Worm (Caenorhabditis elegans) whole organism, L1 larva: ENCODE results near the gene sec-22.

Experiments
- ama-1 ChIP-seq: fragments of 150-350 bp; optimal IDR thresholded peaks from 2 replicates; lab custom pipeline; 2014
- dpl-1 ChIP-seq, 3 experiments: fragments of 150-350 bp in 2 of 3; sonication (generic microtip) in 1 of 3; optimal IDR thresholded peaks; 2 replicates each; lab custom pipeline; 2014 to 2017; ENCODE audit warnings: missing biosample characterization in 3 of 3, missing genetic modification characterization in 3 of 3, missing genetic modification reagents in 3 of 3
- jun-1 ChIP-seq: fragments of 150-350 bp; optimal IDR thresholded peaks from 2 replicates; lab custom pipeline; 2014; ENCODE audit warnings: missing biosample characterization, missing genetic modification reagents, missing genetic modification characterization
- lin-13 ChIP-seq: fragments of 150-350 bp; optimal IDR thresholded peaks from 2 replicates; lab custom pipeline; 2014; ENCODE audit warnings: missing biosample characterization, missing genetic modification reagents, missing genetic modification characterization
- nhr-85 ChIP-seq: sonication (generic microtip); peaks from one replicate; lab custom pipeline; 2016; ENCODE audit warnings: missing genetic modification characterization, inconsistent platforms, missing compliant biosample characterization
- pqm-1 ChIP-seq: sonication (generic microtip); optimal IDR thresholded peaks from 3 replicates; lab custom pipeline; 2017; ENCODE audit warnings: missing biosample characterization, missing genetic modification characterization
- snpc-4 ChIP-seq: fragments of 150-350 bp; optimal IDR thresholded peaks from 2 replicates; lab custom pipeline; 2014; ENCODE audit warnings: missing biosample characterization, missing genetic modification characterization

ce11 chrX:1010627-1011452 lies 24.5 kb upstream of the sec-22 start:
- TF ChIP-seq pqm-1 (tag; lab: Kevin White, UChicago) (no peak), lin-13 (GFP tag; lab: Kevin White, UChicago) (peak; percentile 26), nhr-85 (tag; lab: Kevin White, UChicago) (peak; percentile 93), snpc-4 (no peak), ama-1 (peak; percentile 25), jun-1 (tag; lab: Kevin White, UChicago) (peak; percentile 9), dpl-1 (GFP tag; optimal IDR thresholded peaks at IDR 0.05; lab: Kevin White, UChicago) (peak in 2 of 3 experiments; percentile 4 to 36)
